Fruit fly (Drosophila melanogaster) S2 (cell line): Measurements from ENCODE around the gene Cp15.

Source experiments
- CG8478 ChIP-seq: fragments of >200 bp; optimal IDR thresholded peaks from 2 replicates; lab custom pipeline; 2018
- CTCF ChIP-seq, 2 experiments: fragments of >200 bp; optimal IDR thresholded peaks; 2 replicates each; lab custom pipeline; 2018

DNA sequence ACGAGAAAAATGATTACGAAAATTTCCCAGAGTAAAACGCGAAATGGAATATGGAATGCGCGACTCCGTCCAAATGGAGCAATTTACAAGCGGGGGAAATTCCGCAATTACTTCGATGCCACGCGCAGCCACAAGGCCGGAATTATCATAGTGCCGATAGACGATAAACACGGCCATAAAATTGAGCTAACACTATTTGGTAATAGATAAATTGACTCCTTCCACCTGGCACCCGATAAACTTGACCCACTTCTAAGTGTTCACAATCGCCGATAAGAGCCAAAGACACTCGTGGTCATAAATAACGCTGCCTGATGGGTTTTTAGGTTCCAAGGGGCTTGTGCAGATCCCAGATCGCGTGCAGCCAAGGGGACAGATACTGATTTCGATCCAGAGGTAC is 21.2 kb upstream of the Cp15 start:
- TF ChIP-seq CG8478 (lab: Kevin White, UChicago) (no peak), CTCF (optimal IDR thresholded peaks at IDR 0.05; lab: Kevin White, UChicago) (no peak)
